Fruit fly (Drosophila melanogaster) whole organism, embryonic: Measurements from ENCODE around the gene Cyp1.

Source experiments
- BtbVII ChIP-seq: fragments of 200-800 bp; sonication (Bioruptor generic); optimal IDR thresholded peaks from 3 replicates; lab custom pipeline; 2017; ENCODE audit warnings: missing biosample characterization, mild to moderate bottlenecking, missing genetic modification characterization
- CG10147 ChIP-seq: fragments of 200-800 bp; sonication (Bioruptor generic); optimal IDR thresholded peaks from 2 replicates; lab custom pipeline; 2019; ENCODE audit warnings: missing biosample characterization, mild to moderate bottlenecking, missing genetic modification characterization, moderate library complexity
- CG13894 ChIP-seq: fragments of 200-800 bp; sonication (Bioruptor generic); optimal IDR thresholded peaks from 3 replicates; lab custom pipeline; 2018; ENCODE audit warnings: missing biosample characterization, mild to moderate bottlenecking, missing genetic modification characterization, moderate library complexity
- CG16779 ChIP-seq: fragments of 200-800 bp; sonication (Bioruptor generic); IDR thresholded peaks from 2 replicates; pipeline ENCODE4 v1.3.6; 2022; ENCODE audit warnings: missing biosample characterization, missing genetic modification characterization
- CG16863 ChIP-seq: fragments of 200-800 bp; sonication (Bioruptor generic); optimal IDR thresholded peaks from 3 replicates; lab custom pipeline; 2016; ENCODE audit warnings: missing biosample characterization, missing genetic modification characterization
- CG17829 ChIP-seq: fragments of 200-800 bp; optimal IDR thresholded peaks from 2 replicates; lab custom pipeline; 2019; ENCODE audit warnings: missing biosample characterization, mild to moderate bottlenecking, missing genetic modification characterization, moderate library complexity
- CG18011 ChIP-seq: fragments of 200-800 bp; sonication (Bioruptor generic); optimal IDR thresholded peaks from 2 replicates; lab custom pipeline; 2017; ENCODE audit warnings: missing biosample characterization, missing genetic modification characterization, mild to moderate bottlenecking, moderate library complexity, missing genotype
- CG33557 ChIP-seq: fragments of 200-800 bp; sonication (Bioruptor generic); optimal IDR thresholded peaks from 2 replicates; lab custom pipeline; 2019; ENCODE audit warnings: missing biosample characterization, mild to moderate bottlenecking, missing genetic modification characterization, moderate library complexity
- CG34422 ChIP-seq: fragments of 200-800 bp; sonication (Bioruptor generic); IDR thresholded peaks from 3 replicates; pipeline ENCODE4 v1.3.6; 2022; ENCODE audit warnings: missing biosample characterization, missing genetic modification characterization
- CG42726 ChIP-seq: fragments of 200-800 bp; sonication (Bioruptor generic); IDR thresholded peaks from 2 replicates; pipeline ENCODE4 v1.3.6; 2022; ENCODE audit warnings: missing biosample characterization, missing genetic modification characterization; ENCODE audit not compliant: partially characterized antibody
- CG6683 ChIP-seq: fragments of 200-800 bp; sonication (Bioruptor generic); optimal IDR thresholded peaks from 2 replicates; lab custom pipeline; 2017; ENCODE audit warnings: missing biosample characterization, mild to moderate bottlenecking, missing genetic modification characterization, missing genetic modification reagents
- CG8359 ChIP-seq: fragments of 200-800 bp; sonication (Bioruptor generic); optimal IDR thresholded peaks from 2 replicates; lab custom pipeline; 2017; ENCODE audit warnings: missing biosample characterization, mild to moderate bottlenecking, missing genetic modification characterization, borderline replicate concordance
- CG8388 ChIP-seq: fragments of 200-800 bp; sonication (Bioruptor generic); optimal IDR thresholded peaks from 2 replicates; lab custom pipeline; 2019; ENCODE audit warnings: missing biosample characterization, mild to moderate bottlenecking, missing genetic modification characterization, moderate library complexity
- CG9437 ChIP-seq: fragments of 200-800 bp; sonication (Bioruptor generic); optimal IDR thresholded peaks from 2 replicates; lab custom pipeline; 2018; ENCODE audit warnings: missing biosample characterization, mild to moderate bottlenecking, missing genetic modification characterization
- CG9932 ChIP-seq: fragments of 200-800 bp; sonication (Bioruptor generic); IDR thresholded peaks from 2 replicates; pipeline ENCODE4 v1.3.6; 2022; ENCODE audit warnings: missing biosample characterization, missing genetic modification characterization
- Dll ChIP-seq: fragments of 200-800 bp; sonication (Bioruptor generic); IDR thresholded peaks from 4 replicates; pipeline ENCODE4 v1.3.6; 2022; ENCODE audit warnings: missing biosample characterization, missing genetic modification characterization; ENCODE audit not compliant: partially characterized antibody
- Elba2 ChIP-seq: fragments of 200-800 bp; sonication (Bioruptor generic); optimal IDR thresholded peaks from 3 replicates; lab custom pipeline; 2016; ENCODE audit warnings: missing biosample characterization, missing genetic modification characterization
- Fer3 ChIP-seq: fragments of 200-800 bp; sonication (Bioruptor generic); optimal IDR thresholded peaks from 2 replicates; lab custom pipeline; 2018; ENCODE audit warnings: missing biosample characterization, mild to moderate bottlenecking, missing genetic modification characterization, moderate library complexity
- Gug ChIP-seq: fragments of 200-800 bp; sonication (Bioruptor generic); IDR thresholded peaks from 4 replicates; pipeline ENCODE4 v1.3.6; 2022; ENCODE audit warnings: missing biosample characterization, missing genetic modification characterization
- H15 ChIP-seq: fragments of 200-800 bp; sonication (Bioruptor generic); IDR thresholded peaks from 3 replicates; pipeline ENCODE4 v1.3.6; 2022; ENCODE audit warnings: missing biosample characterization, missing genetic modification characterization
- HLHmδ ChIP-seq: fragments of 200-800 bp; sonication (Bioruptor generic); optimal IDR thresholded peaks from 2 replicates; lab custom pipeline; 2018; ENCODE audit warnings: missing biosample characterization, mild to moderate bottlenecking, missing genetic modification characterization, moderate library complexity
- Hmr ChIP-seq: fragments of 200-800 bp; sonication (Bioruptor generic); optimal IDR thresholded peaks from 3 replicates; lab custom pipeline; 2017; ENCODE audit warnings: mild to moderate bottlenecking, missing biosample characterization, missing genetic modification reagents, missing genetic modification characterization
- Hr78 ChIP-seq, 2 experiments: fragments of 200-800 bp in 1 of 2; fragments of >200 bp in 1 of 2; sonication (Bioruptor generic) in 1 of 2; optimal IDR thresholded peaks; 2 replicates each; lab custom pipeline; 2017 to 2019; ENCODE audit warnings: missing biosample characterization in 2 of 2, missing genetic modification characterization in 2 of 2, mild to moderate bottlenecking in 1 of 2, moderate library complexity in 1 of 2
- Lpt ChIP-seq: fragments of >200 bp; optimal IDR thresholded peaks from 2 replicates; lab custom pipeline; 2018; ENCODE audit warnings: missing biosample characterization, missing genetic modification characterization
- Max ChIP-seq: fragments of 200-800 bp; sonication (Bioruptor generic); optimal IDR thresholded peaks from 2 replicates; lab custom pipeline; 2016; ENCODE audit warnings: missing biosample characterization, mild to moderate bottlenecking, missing genetic modification characterization
- Meics ChIP-seq: fragments of 200-800 bp; sonication (Bioruptor generic); optimal IDR thresholded peaks from 2 replicates; lab custom pipeline; 2017; ENCODE audit warnings: missing biosample characterization, mild to moderate bottlenecking, missing genetic modification characterization
- Mes4 ChIP-seq: fragments of 200-800 bp; sonication (Bioruptor generic); optimal IDR thresholded peaks from 2 replicates; lab custom pipeline; 2016; ENCODE audit warnings: missing biosample characterization, missing genetic modification characterization
- NC2β ChIP-seq: fragments of 200-800 bp; sonication (Bioruptor generic); optimal IDR thresholded peaks from 2 replicates; lab custom pipeline; 2016; ENCODE audit warnings: missing biosample characterization, missing genetic modification characterization
- Neu2 ChIP-seq: fragments of 200-800 bp; sonication (Bioruptor generic); optimal IDR thresholded peaks from 3 replicates; lab custom pipeline; 2016; ENCODE audit warnings: missing biosample characterization, missing genetic modification characterization, borderline replicate concordance
- Oaz ChIP-seq: fragments of 200-800 bp; sonication (Bioruptor generic); IDR thresholded peaks from 2 replicates; pipeline ENCODE4 v1.3.6; 2022; ENCODE audit warnings: missing biosample characterization, missing genetic modification characterization
- YL-1 ChIP-seq: fragments of 200-800 bp; sonication (Bioruptor generic); optimal IDR thresholded peaks from 3 replicates; lab custom pipeline; 2017; ENCODE audit warnings: missing biosample characterization, mild to moderate bottlenecking, missing genetic modification characterization
- aop ChIP-seq: fragments of 200-800 bp; sonication (Bioruptor generic); IDR thresholded peaks from 2 replicates; pipeline ENCODE4 v1.3.6; 2022; ENCODE audit warnings: missing biosample characterization, missing genetic modification characterization
- bbx ChIP-seq: fragments of 200-800 bp; sonication (Bioruptor generic); IDR thresholded peaks from 2 replicates; pipeline ENCODE4 v1.3.6; 2022; ENCODE audit warnings: missing biosample characterization, missing genetic modification characterization; ENCODE audit not compliant: partially characterized antibody
- dimm ChIP-seq: fragments of 200-800 bp; sonication (Bioruptor generic); IDR thresholded peaks from 2 replicates; pipeline ENCODE4 v1.3.6; 2022; ENCODE audit warnings: missing biosample characterization, missing genetic modification characterization
- dysf ChIP-seq: fragments of 200-800 bp; sonication (Bioruptor generic); IDR thresholded peaks from 3 replicates; pipeline ENCODE4 v1.3.6; 2022; ENCODE audit warnings: missing biosample characterization, missing genetic modification characterization
- gcm2 ChIP-seq: fragments of 200-800 bp; sonication (Bioruptor generic); optimal IDR thresholded peaks from 2 replicates; lab custom pipeline; 2016; ENCODE audit warnings: missing biosample characterization, missing genetic modification characterization
- grau ChIP-seq: fragments of 200-800 bp; optimal IDR thresholded peaks from 3 replicates; lab custom pipeline; 2019; ENCODE audit warnings: missing biosample characterization, mild to moderate bottlenecking, missing genetic modification characterization, moderate library complexity
- gt ChIP-seq: fragments of 200-800 bp; sonication (Bioruptor generic); IDR thresholded peaks from 2 replicates; pipeline ENCODE4 v1.3.6; 2022; ENCODE audit warnings: missing biosample characterization, missing genetic modification characterization
- mld ChIP-seq: fragments of 200-800 bp; sonication (Bioruptor generic); IDR thresholded peaks from 3 replicates; pipeline ENCODE4 v1.3.6; 2022; ENCODE audit warnings: missing biosample characterization, missing genetic modification characterization; ENCODE audit not compliant: partially characterized antibody
- nerfin-2 ChIP-seq: fragments of 200-800 bp; sonication (Bioruptor generic); IDR thresholded peaks from 2 replicates; pipeline ENCODE4 v1.3.6; 2022; ENCODE audit warnings: missing biosample characterization, missing genetic modification characterization; ENCODE audit not compliant: partially characterized antibody
- pita ChIP-seq: fragments of 200-800 bp; sonication (Bioruptor generic); optimal IDR thresholded peaks from 2 replicates; lab custom pipeline; 2017; ENCODE audit warnings: missing biosample characterization, mild to moderate bottlenecking, missing genetic modification characterization
- psq ChIP-seq: fragments of 200-800 bp; sonication (Bioruptor generic); optimal IDR thresholded peaks from 2 replicates; lab custom pipeline; 2017; ENCODE audit warnings: missing biosample characterization, missing genetic modification characterization
- seq ChIP-seq: fragments of 200-800 bp; sonication (Bioruptor generic); IDR thresholded peaks from 2 replicates; pipeline ENCODE4 v1.3.6; 2022; ENCODE audit warnings: missing biosample characterization, missing genetic modification characterization
- sim ChIP-seq: fragments of 200-800 bp; sonication (Bioruptor generic); IDR thresholded peaks from 2 replicates; pipeline ENCODE4 v1.3.6; 2022; ENCODE audit warnings: missing biosample characterization, missing genetic modification characterization
- sisA ChIP-seq: fragments of 200-800 bp; sonication (Bioruptor generic); IDR thresholded peaks from 2 replicates; pipeline ENCODE4 v1.3.6; 2022; ENCODE audit warnings: missing biosample characterization, missing genetic modification characterization
- slp2 ChIP-seq: fragments of 200-800 bp; sonication (Bioruptor generic); optimal IDR thresholded peaks from 2 replicates; lab custom pipeline; 2016; ENCODE audit warnings: missing biosample characterization, missing genetic modification characterization
- ssp ChIP-seq: fragments of 200-800 bp; sonication (Bioruptor generic); IDR thresholded peaks from 2 replicates; pipeline ENCODE4 v1.3.6; 2022; ENCODE audit warnings: missing biosample characterization, missing genetic modification characterization
- wek ChIP-seq: fragments of 200-800 bp; sonication (Bioruptor generic); optimal IDR thresholded peaks from 3 replicates; lab custom pipeline; 2018; ENCODE audit warnings: missing biosample characterization, mild to moderate bottlenecking, missing genetic modification characterization, moderate library complexity
- wor ChIP-seq: fragments of 200-800 bp; sonication (Bioruptor generic); IDR thresholded peaks from 2 replicates; pipeline ENCODE4 v1.3.6; 2022; ENCODE audit warnings: missing biosample characterization, missing genetic modification characterization

Gene Cyp1

dm6 chrX:16279340-16279941, 40.7 kb downstream of the Cyp1 start (continued):
- TF ChIP-seq NC2β: peak; percentile 30
- peak; percentile 59 for TF ChIP-seq CG17829 (tag; lab: Kevin White, UChicago)
- peak; percentile 77 for TF ChIP-seq gt (GFP tag; lab: Robert Waterston, UW)
- peak; percentile 87 for TF ChIP-seq slp2 (GFP tag; lab: Kevin White, UChicago)
- TF ChIP-seq nerfin-2 (GFP tag; lab: Robert Waterston, UW): no peak
- TF ChIP-seq wek: peak; percentile 48
- TF ChIP-seq Meics (GFP tag; lab: Kevin White, UChicago): peak; percentile 76
- no peak for TF ChIP-seq HLHmδ (GFP tag; lab: Kevin White, UChicago)
- peak; percentile 83 for TF ChIP-seq sim
- peak; percentile 60 for TF ChIP-seq Hmr (GFP tag; lab: Kevin White, UChicago)
- TF ChIP-seq aop (GFP tag; lab: Robert Waterston, UW): no peak
- TF ChIP-seq psq (GFP tag; lab: Kevin White, UChicago): no peak
- no peak for TF ChIP-seq Lpt (GFP tag; lab: Kevin White, UChicago)
- peak; percentile 87 for TF ChIP-seq seq (GFP tag; lab: Robert Waterston, UW)
- peak; percentile 79 for TF ChIP-seq CG42726 (GFP tag; lab: Robert Waterston, UW)
- TF ChIP-seq Gug (GFP tag; lab: Robert Waterston, UW): peak; percentile 97
- peak; percentile 72 for TF ChIP-seq CG13894 (tag; lab: Kevin White, UChicago)
- no peak for TF ChIP-seq Elba2 (GFP tag; lab: Kevin White, UChicago)
- TF ChIP-seq Hr78 (GFP tag; optimal IDR thresholded peaks at IDR 0.05; lab: Kevin White, UChicago): peak in 1 of 2 experiments; percentile 45
- peak; percentile 48 for TF ChIP-seq BtbVII (GFP tag; lab: Kevin White, UChicago)
- peak; percentile 64 for TF ChIP-seq CG16863 (GFP tag; lab: Kevin White, UChicago)
- peak; percentile 85 for TF ChIP-seq CG9932
- TF ChIP-seq dimm: no peak
- TF ChIP-seq CG8359 (GFP tag; lab: Kevin White, UChicago): peak; percentile 60
- peak; percentile 22 for TF ChIP-seq Max (GFP tag; lab: Kevin White, UChicago)
- TF ChIP-seq H15 (GFP tag; lab: Robert Waterston, UW): peak; percentile 91
- peak; percentile 18; the same call in 1 of the 2 replicates for TF ChIP-seq bbx (GFP tag; lab: Robert Waterston, UW)
- peak; percentile 95 for TF ChIP-seq CG34422
- TF ChIP-seq YL-1 (GFP tag; lab: Kevin White, UChicago): no peak
- no peak for TF ChIP-seq Dll (GFP tag; lab: Robert Waterston, UW)
- TF ChIP-seq Oaz (GFP tag; lab: Robert Waterston, UW): peak; percentile 29; the same call in 1 of the 2 replicates
- TF ChIP-seq CG10147 (GFP tag; lab: Kevin White, UChicago): peak; percentile 62
- TF ChIP-seq wor (GFP tag; lab: Robert Waterston, UW): peak; percentile 76
- peak; percentile 75 for TF ChIP-seq Fer3 (tag; lab: Kevin White, UChicago)
- no peak for TF ChIP-seq CG18011 (GFP tag; lab: Kevin White, UChicago)
- TF ChIP-seq sisA: peak; percentile 94
- TF ChIP-seq Neu2 (GFP tag; lab: Kevin White, UChicago): no peak
- TF ChIP-seq CG6683 (GFP tag; lab: Kevin White, UChicago): peak; percentile 21
- TF ChIP-seq ssp: peak; percentile 85
- peak; percentile 23; the same call in 1 of the 2 replicates for TF ChIP-seq CG16779
- peak; percentile 42 for TF ChIP-seq Mes4 (GFP tag; lab: Kevin White, UChicago)
- TF ChIP-seq dysf: peak; percentile 93
- TF ChIP-seq CG8388 (GFP tag; lab: Kevin White, UChicago): peak; percentile 59
- peak; percentile 51 for TF ChIP-seq CG9437 (GFP tag; lab: Kevin White, UChicago)
- peak; percentile 56 for TF ChIP-seq gcm2
- peak; percentile 73 for TF ChIP-seq grau (tag; lab: Kevin White, UChicago)
- TF ChIP-seq CG33557 (GFP tag; lab: Kevin White, UChicago): no peak
- no peak for TF ChIP-seq mld
- TF ChIP-seq pita (GFP tag; lab: Kevin White, UChicago): no peak
